Worm (Caenorhabditis elegans): ENCODE data around the gene aff-1.

DNA sequence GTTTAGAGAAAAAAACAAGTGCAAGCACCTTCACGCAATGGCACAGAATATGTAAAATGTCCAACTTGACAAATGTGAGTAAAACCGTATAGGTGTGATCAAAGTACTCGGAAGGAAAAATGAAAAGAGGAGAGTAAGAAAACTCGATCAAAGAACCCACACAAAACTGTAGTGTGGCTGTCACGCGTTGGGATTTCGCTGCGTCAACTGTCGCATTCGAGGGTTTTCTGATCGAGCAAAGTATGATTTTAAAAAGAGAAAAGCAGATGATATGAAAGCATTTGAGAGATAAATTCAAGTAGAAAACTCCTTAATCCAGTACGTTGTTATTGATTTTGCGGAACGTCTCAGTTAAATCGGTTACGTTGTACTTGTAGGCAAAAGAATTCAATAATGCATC lies 28.3 kb upstream of the aff-1 start:
- TF ChIP-seq nhr-237 (tag; optimal IDR thresholded peaks at IDR 0.05) = no peak
- TF ChIP-seq fos-1 (tag; optimal IDR thresholded peaks at IDR 0.05) = peak; percentile 64
- TF ChIP-seq gmeb-1 (tag; optimal IDR thresholded peaks at IDR 0.05) = peak; percentile 50
- TF ChIP-seq C34F6.9 (tag; optimal IDR thresholded peaks at IDR 0.05) = peak; percentile 11
- no peak for TF ChIP-seq lin-11 (tag; optimal IDR thresholded peaks at IDR 0.05)
- TF ChIP-seq ama-1 (optimal IDR thresholded peaks at IDR 0.05) = peak; percentile 59
- TF ChIP-seq sma-3 (GFP tag; optimal IDR thresholded peaks at IDR 0.05) = peak; percentile 74
- TF ChIP-seq elt-1 (tag; optimal IDR thresholded peaks at IDR 0.05) = no peak
- TF ChIP-seq alr-1 (tag; optimal IDR thresholded peaks at IDR 0.05) = no peak
- no peak for TF ChIP-seq unc-62 (GFP tag; optimal IDR thresholded peaks at IDR 0.05)
- TF ChIP-seq nhr-25 (tag; optimal IDR thresholded peaks at IDR 0.05) = peak; percentile 36

Data from whole organism, L2 larva.